Worm (Caenorhabditis elegans) whole organism, L1 larva: ENCODE data around the gene fbxb-98.
"Not testable (repeated sequence)": the region's sequence is repeated elsewhere in the genome, so short reads cannot be mapped to it uniquely, and the experiment has no call there.

ENCODE experiments used
- F16B12.6 ChIP-seq: fragments of 150-350 bp; optimal IDR thresholded peaks from 2 replicates; lab custom pipeline; 2014; ENCODE audit warnings: missing biosample characterization, missing genetic modification characterization
- ceh-90 ChIP-seq: sonication (generic microtip); optimal IDR thresholded peaks from 2 replicates; lab custom pipeline; 2016; ENCODE audit warnings: missing genetic modification characterization, missing compliant biosample characterization
- dpl-1 ChIP-seq, 3 experiments: fragments of 150-350 bp in 2 of 3; sonication (generic microtip) in 1 of 3; optimal IDR thresholded peaks; 2 replicates each; lab custom pipeline; 2014 to 2017; ENCODE audit warnings: missing biosample characterization in 3 of 3, missing genetic modification characterization in 3 of 3, missing genetic modification reagents in 3 of 3
- efl-1 ChIP-seq, 4 experiments: fragments of 150-350 bp; optimal IDR thresholded peaks in 3 of 4; peaks in 1 of 4; 1 replicate in 1 of 4; 2 replicates in 3 of 4; lab custom pipeline; 2014; ENCODE audit warnings: missing biosample characterization in 2 of 4, missing genetic modification characterization in 2 of 4, missing genetic modification reagents in 2 of 4
- elt-2 ChIP-seq: sonication (generic microtip); optimal IDR thresholded peaks from 2 replicates; lab custom pipeline; 2016; ENCODE audit warnings: missing genetic modification characterization, mild to moderate bottlenecking, inconsistent platforms, missing compliant biosample characterization, missing genetic modification reagents
- elt-3 ChIP-seq, 6 experiments: fragments of 150-350 bp in 1 of 6; sonication (generic microtip); optimal IDR thresholded peaks; 2 replicates each; lab custom pipeline; 2017 to 2018; ENCODE audit warnings: missing biosample characterization in 6 of 6, missing genetic modification characterization in 6 of 6, inconsistent platforms in 1 of 6
- fos-1 ChIP-seq: fragments of 150-350 bp; optimal IDR thresholded peaks from 2 replicates; lab custom pipeline; 2014; ENCODE audit warnings: missing biosample characterization, missing genetic modification characterization
- isw-1 ChIP-seq: fragments of 200-800 bp; sonication (Bioruptor generic); IDR thresholded peaks from 2 replicates; pipeline ENCODE4 v1.3.6; 2022; ENCODE audit warnings: missing genetic modification characterization, missing compliant biosample characterization
- lin-14 ChIP-seq: fragments of 200-800 bp; sonication (Bioruptor generic); optimal IDR thresholded peaks from 2 replicates; lab custom pipeline; 2018; ENCODE audit warnings: mild to moderate bottlenecking, missing genetic modification characterization, moderate library complexity, missing compliant biosample characterization
- lsy-2 ChIP-seq, 2 experiments: fragments of 150-350 bp; optimal IDR thresholded peaks; 2 replicates each; lab custom pipeline; 2014; ENCODE audit warnings: missing biosample characterization in 2 of 2, missing genetic modification characterization in 2 of 2
- mdl-1 ChIP-seq, 2 experiments: fragments of 150-350 bp; optimal IDR thresholded peaks; 2 replicates each; lab custom pipeline; 2014 to 2017; ENCODE audit warnings: missing biosample characterization in 2 of 2, missing genetic modification characterization in 2 of 2, inconsistent platforms in 1 of 2
- mef-2 ChIP-seq: fragments of 150-350 bp; optimal IDR thresholded peaks from 2 replicates; lab custom pipeline; 2014; ENCODE audit warnings: missing biosample characterization, missing genetic modification characterization
- nhr-20 ChIP-seq: sonication (generic microtip); optimal IDR thresholded peaks from 2 replicates; lab custom pipeline; 2016; ENCODE audit warnings: mild to moderate bottlenecking, missing genetic modification characterization, missing compliant biosample characterization
- nhr-237 ChIP-seq: fragments of 150-350 bp; optimal IDR thresholded peaks from 2 replicates; lab custom pipeline; 2014; ENCODE audit warnings: missing biosample characterization, missing genetic modification characterization
- nhr-85 ChIP-seq: sonication (generic microtip); peaks from one replicate; lab custom pipeline; 2016; ENCODE audit warnings: missing genetic modification characterization, inconsistent platforms, missing compliant biosample characterization
- nhr-90 ChIP-seq: sonication (generic microtip); optimal IDR thresholded peaks from 2 replicates; lab custom pipeline; 2016; ENCODE audit warnings: mild to moderate bottlenecking, missing genetic modification characterization, missing compliant biosample characterization; ENCODE audit not compliant: poor library complexity
- rnt-1 ChIP-seq: sonication (generic microtip); optimal IDR thresholded peaks from 2 replicates; lab custom pipeline; 2016; ENCODE audit warnings: mild to moderate bottlenecking, missing genetic modification characterization, moderate library complexity, missing compliant biosample characterization
- snpc-4 ChIP-seq: fragments of 150-350 bp; optimal IDR thresholded peaks from 2 replicates; lab custom pipeline; 2014; ENCODE audit warnings: missing biosample characterization, missing genetic modification characterization
- sptf-1 ChIP-seq: fragments of 150-350 bp; optimal IDR thresholded peaks from 2 replicates; lab custom pipeline; 2014; ENCODE audit warnings: missing biosample characterization, missing genetic modification characterization
- sup-37 ChIP-seq: fragments of 200-800 bp; sonication (Bioruptor generic); optimal IDR thresholded peaks from 2 replicates; lab custom pipeline; 2018; ENCODE audit warnings: mild to moderate bottlenecking, missing genetic modification characterization, missing compliant biosample characterization
- swsn-7 ChIP-seq: sonication (generic microtip); optimal IDR thresholded peaks from 2 replicates; lab custom pipeline; 2016; ENCODE audit warnings: missing genetic modification characterization, missing compliant biosample characterization
- tbx-2 ChIP-seq: sonication (generic microtip); optimal IDR thresholded peaks from 2 replicates; lab custom pipeline; 2016; ENCODE audit warnings: missing genetic modification characterization, missing compliant biosample characterization
- vab-15 ChIP-seq: sonication (generic microtip); optimal IDR thresholded peaks from 2 replicates; lab custom pipeline; 2017; ENCODE audit warnings: missing genotype, mild to moderate bottlenecking, missing genetic modification characterization, missing compliant biosample characterization
- zip-4 ChIP-seq: fragments of 200-800 bp; sonication (Bioruptor generic); optimal IDR thresholded peaks from 2 replicates; lab custom pipeline; 2018; ENCODE audit warnings: mild to moderate bottlenecking, missing genetic modification characterization, moderate library complexity, missing compliant biosample characterization
- ztf-4 ChIP-seq: fragments of 150-350 bp; optimal IDR thresholded peaks from 2 replicates; lab custom pipeline; 2014; ENCODE audit warnings: missing biosample characterization, missing genetic modification characterization

Gene fbxb-98

DNA sequence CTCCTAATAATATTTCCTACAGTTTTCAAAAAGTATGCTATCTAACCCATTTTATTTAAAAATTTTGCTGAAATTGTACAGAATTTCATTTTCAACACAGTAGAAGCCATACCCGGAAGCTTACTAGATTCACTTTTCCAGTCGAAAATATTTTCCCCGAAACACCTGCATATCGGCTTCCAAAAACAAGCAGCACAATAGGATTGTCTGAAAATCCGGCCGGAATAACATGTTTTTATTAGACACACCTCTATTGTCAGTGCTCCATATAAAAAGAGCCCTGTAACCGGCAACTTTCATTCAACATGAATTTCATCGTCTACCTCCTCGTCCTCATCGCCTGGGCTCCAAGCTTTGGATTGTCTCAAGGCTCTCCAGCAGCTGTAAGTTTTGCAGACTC, 9.9 kb upstream of the fbxb-98 start, which contains the start of gene C52E2.2:
TSS of gene C52E2.2 (plus strand) at position 301 of the 400 bp plus-strand sequence.
- TF ChIP-seq isw-1 (GFP tag; lab: Robert Waterston, UW) (no peak), ceh-90 (no peak), rnt-1 (tag; lab: Kevin White, UChicago) (no peak), nhr-85 (no peak), mef-2 (tag; lab: Kevin White, UChicago) (no peak), lsy-2 (tag; optimal IDR thresholded peaks at IDR 0.05; lab: Kevin White, UChicago) (no peak)

- not testable (repeated sequence) for TF ChIP-seq zip-4 (GFP tag; lab: Kevin White, UChicago); rnt-1 (tag; lab: Kevin White, UChicago); lin-14
These were observed 8.3 kb upstream of the fbxb-98 start, which contains the start of gene fbxb-95 for ce11 chrII:1854094-1854493. fbxb-95 (plus strand) TSS chrII:1854394.

- peak; percentile 34 to 64 for TF ChIP-seq efl-1 (optimal IDR thresholded peaks at IDR 0.05; lab: Kevin White, UChicago)
- peak; percentile 38 to 91 for TF ChIP-seq efl-1 (GFP tag; optimal IDR thresholded peaks at IDR 0.05 in 1 of 2; lab: Kevin White, UChicago)
- peak in 1 of 3 experiments; percentile 20 for TF ChIP-seq dpl-1 (GFP tag; optimal IDR thresholded peaks at IDR 0.05; lab: Kevin White, UChicago)
These were observed 1.1 kb upstream of the fbxb-98 start, which contains the start of gene C16C4.18 for ce11 chrII:1861285-1861793. C16C4.18 (minus strand) TSS chrII:1861335.

DNA sequence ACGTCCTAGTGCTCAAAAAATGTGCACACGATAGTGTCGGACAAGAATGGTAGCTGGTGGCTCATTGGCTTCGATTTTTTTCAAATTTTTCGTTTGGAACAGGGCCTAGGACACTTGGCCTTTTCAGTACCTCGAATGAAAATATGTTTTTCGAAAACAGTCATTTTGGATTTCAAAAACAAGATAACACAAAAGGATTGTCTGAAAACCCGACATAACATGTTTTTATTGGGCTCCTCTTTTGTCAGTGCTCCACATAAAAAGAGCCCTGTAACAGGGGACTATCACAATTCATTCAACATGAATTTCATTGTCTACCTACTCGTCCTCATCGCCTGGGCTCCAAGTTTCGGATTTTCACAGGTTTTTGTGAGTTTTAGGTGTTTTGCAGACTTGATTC, 1.8 kb downstream of the fbxb-98 start, which contains the start of gene C16C4.17:
TSS of gene C16C4.17 (plus strand) at position 301 of the 400 bp plus-strand sequence.
- TF ChIP-seq sptf-1 (no peak), efl-1 (optimal IDR thresholded peaks at IDR 0.05; lab: Kevin White, UChicago) (no peak), efl-1 (GFP tag; optimal IDR thresholded peaks at IDR 0.05 in 1 of 2; lab: Kevin White, UChicago) (peak in 1 of 2 experiments; percentile 32)
- TF ChIP-seq, all 84 proteins: peak for 1

DNA sequence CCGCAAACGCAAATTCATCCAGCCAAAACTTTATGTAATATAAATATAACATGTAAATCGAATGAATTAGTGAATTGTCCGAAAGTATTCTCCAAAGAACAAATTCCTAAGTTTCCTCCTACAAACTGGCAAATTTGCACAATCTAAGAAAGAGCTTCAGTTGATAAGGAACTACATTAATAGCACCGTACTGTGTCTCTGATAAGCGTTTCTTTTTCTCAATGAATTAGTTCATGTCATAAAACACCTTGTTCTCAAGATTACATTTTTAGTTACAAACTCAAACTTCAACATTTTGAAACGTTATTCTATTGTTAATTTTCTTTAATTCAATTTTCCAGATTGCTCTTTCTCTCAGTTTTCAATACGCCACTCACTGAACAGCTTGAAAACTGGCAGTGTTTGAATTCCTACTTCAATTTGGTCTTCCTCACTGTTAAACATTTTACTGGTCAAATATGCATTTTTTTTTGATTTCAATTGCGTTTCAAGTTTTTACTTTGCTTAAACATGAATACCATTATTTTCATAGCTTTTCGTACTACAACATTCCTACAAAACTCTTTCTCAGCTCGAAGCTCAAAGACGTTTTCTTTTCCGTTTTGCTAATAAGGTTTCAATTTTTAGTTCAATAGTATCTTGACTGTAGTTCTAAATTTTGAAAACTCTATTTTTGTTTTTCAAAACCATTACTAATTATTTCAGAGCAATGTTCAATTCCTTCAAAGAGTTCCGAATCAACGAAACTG, 3.4 kb downstream of the fbxb-98 start, which contains the start of gene math-15:
TSS of gene math-15 (plus strand) at position 699 of the 749 bp plus-strand sequence.
- TF ChIP-seq efl-1 (optimal IDR thresholded peaks at IDR 0.05; lab: Kevin White, UChicago) = no peak
- TF ChIP-seq efl-1 (GFP tag; optimal IDR thresholded peaks at IDR 0.05 in 1 of 2; lab: Kevin White, UChicago) = peak in 1 of 2 experiments; percentile 79
- TF ChIP-seq elt-2 (tag; lab: Kevin White, UChicago) = peak; percentile 59
- TF ChIP-seq sup-37 = no peak
- TF ChIP-seq, all 84 proteins: peak for 2

ce11 chrII:1869120-1869519, 6.7 kb downstream of the fbxb-98 start, which contains the start of gene math-14:
math-14 (plus strand) TSS chrII:1869420.
- no peak for TF ChIP-seq nhr-237
- no peak for TF ChIP-seq mef-2 (tag; lab: Kevin White, UChicago)
- no peak for TF ChIP-seq zip-4 (GFP tag; lab: Kevin White, UChicago)
- no peak for TF ChIP-seq tbx-2 (tag; lab: Kevin White, UChicago)
- TF ChIP-seq nhr-90 (tag; lab: Kevin White, UChicago) = no peak
- TF ChIP-seq lin-14 = no peak
- no peak for TF ChIP-seq swsn-7 (tag; lab: Kevin White, UChicago)
- no peak for TF ChIP-seq nhr-20 (tag; lab: Kevin White, UChicago)
- no peak for TF ChIP-seq vab-15
- no peak for TF ChIP-seq fos-1 (tag; lab: Kevin White, UChicago)
- TF ChIP-seq snpc-4 (tag; lab: Kevin White, UChicago) = no peak
- no peak for TF ChIP-seq mdl-1 (tag; optimal IDR thresholded peaks at IDR 0.05; lab: Kevin White, UChicago)
- TF ChIP-seq ztf-4 (tag; lab: Kevin White, UChicago) = no peak
- TF ChIP-seq elt-3 (tag; optimal IDR thresholded peaks at IDR 0.05; lab: Kevin White, UChicago) = no peak
- TF ChIP-seq F16B12.6 (tag; lab: Kevin White, UChicago) = no peak
